Worm (Caenorhabditis elegans) whole organism, mixed stage, embryonic: Measurements from ENCODE around the gene nspb-3.

Source experiments
- ceh-39 ChIP-seq: fragments of 150-350 bp; optimal IDR thresholded peaks from 2 replicates; lab custom pipeline; 2014; ENCODE audit warnings: missing biosample characterization, missing genetic modification characterization
- ceh-43 ChIP-seq: fragments of 200-800 bp; sonication (Bioruptor generic); optimal IDR thresholded peaks from 2 replicates; lab custom pipeline; 2018; ENCODE audit warnings: mild to moderate bottlenecking, missing genetic modification characterization, moderate library complexity, missing compliant biosample characterization
- ceh-83 ChIP-seq: fragments of 200-800 bp; sonication (Bioruptor generic); optimal IDR thresholded peaks from 2 replicates; lab custom pipeline; 2018; ENCODE audit warnings: mild to moderate bottlenecking, missing genetic modification characterization, missing compliant biosample characterization
- mab-5 ChIP-seq: fragments of 150-350 bp; optimal IDR thresholded peaks from 2 replicates; lab custom pipeline; 2014; ENCODE audit warnings: missing biosample characterization, missing genetic modification characterization
- mls-2 ChIP-seq: sonication (generic microtip); optimal IDR thresholded peaks from 2 replicates; lab custom pipeline; 2016; ENCODE audit warnings: mild to moderate bottlenecking, missing genetic modification characterization, moderate library complexity, missing compliant biosample characterization
- nhr-76 ChIP-seq: sonication (generic microtip); optimal IDR thresholded peaks from 2 replicates; lab custom pipeline; 2017; ENCODE audit warnings: missing biosample characterization, missing genetic modification characterization
- snpc-4 ChIP-seq: fragments of 150-350 bp; optimal IDR thresholded peaks from 2 replicates; lab custom pipeline; 2014; ENCODE audit warnings: missing biosample characterization, missing genetic modification characterization
- unc-120 ChIP-seq: sonication (generic microtip); optimal IDR thresholded peaks from 2 replicates; lab custom pipeline; 2017; ENCODE audit warnings: missing genetic modification characterization, missing compliant biosample characterization; ENCODE audit not compliant: poor library complexity, severe bottlenecking
- unc-62 ChIP-seq: fragments of 150-350 bp; optimal IDR thresholded peaks from 2 replicates; lab custom pipeline; 2014; ENCODE audit warnings: missing biosample characterization, missing genetic modification reagents, missing genetic modification characterization
- ztf-11 ChIP-seq: fragments of 150-350 bp; optimal IDR thresholded peaks from 2 replicates; lab custom pipeline; 2014; ENCODE audit warnings: missing biosample characterization, missing genetic modification characterization

- TF ChIP-seq unc-62 (GFP tag; lab: Kevin White, UChicago) (no peak), snpc-4 (tag; lab: Kevin White, UChicago) (no peak), ceh-43 (GFP tag; lab: Kevin White, UChicago) (no peak), ztf-11 (no peak), ceh-39 (tag; lab: Kevin White, UChicago) (no peak), ceh-83 (GFP tag; lab: Kevin White, UChicago) (no peak), mab-5 (tag; lab: Kevin White, UChicago) (no peak), nhr-76 (no peak), unc-120 (tag; lab: Kevin White, UChicago) (no peak), mls-2 (tag; lab: Kevin White, UChicago) (no peak)
Measured at ce11 chrIV:6562039-6562438, 32.7 kb downstream of the nspb-3 start.
